Worm (Caenorhabditis elegans) whole organism, late embryonic: ENCODE results near the gene F54H12.8.

Experiments
- C08G9.2 ChIP-seq: sonication (generic microtip); optimal IDR thresholded peaks from 2 replicates; lab custom pipeline; 2016; ENCODE audit warnings: mild to moderate bottlenecking, missing genetic modification characterization, moderate library complexity, missing compliant biosample characterization
- T23F11.4 ChIP-seq: fragments of 200-800 bp; sonication (Bioruptor generic); optimal IDR thresholded peaks from 2 replicates; lab custom pipeline; 2018; ENCODE audit warnings: mild to moderate bottlenecking, missing genetic modification characterization, missing compliant biosample characterization
- ceh-14 ChIP-seq: sonication (generic microtip); optimal IDR thresholded peaks from 2 replicates; lab custom pipeline; 2016; ENCODE audit warnings: missing genotype, missing genetic modification characterization, missing compliant biosample characterization
- ceh-18 ChIP-seq: sonication (generic microtip); optimal IDR thresholded peaks from 2 replicates; lab custom pipeline; 2016; ENCODE audit warnings: missing genetic modification characterization, missing compliant biosample characterization
- ceh-2 ChIP-seq: sonication (generic microtip); optimal IDR thresholded peaks from 2 replicates; lab custom pipeline; 2016; ENCODE audit warnings: missing genotype, missing genetic modification characterization, missing compliant biosample characterization
- ceh-24 ChIP-seq: sonication (generic microtip); optimal IDR thresholded peaks from 2 replicates; lab custom pipeline; 2016; ENCODE audit warnings: mild to moderate bottlenecking, missing genetic modification characterization, missing compliant biosample characterization
- ceh-30 ChIP-seq: fragments of 150-350 bp; optimal IDR thresholded peaks from 2 replicates; lab custom pipeline; 2014; ENCODE audit warnings: missing biosample characterization, missing genetic modification characterization
- ceh-31 ChIP-seq: sonication (generic microtip); optimal IDR thresholded peaks from 2 replicates; lab custom pipeline; 2016; ENCODE audit warnings: missing genetic modification characterization, missing compliant biosample characterization
- ceh-34 ChIP-seq: sonication (generic microtip); optimal IDR thresholded peaks from 2 replicates; lab custom pipeline; 2016; ENCODE audit warnings: mild to moderate bottlenecking, missing genetic modification characterization, missing compliant biosample characterization
- ceh-45 ChIP-seq: fragments of 200-800 bp; sonication (Bioruptor generic); IDR thresholded peaks from 2 replicates; pipeline ENCODE4 v1.3.6; 2022; ENCODE audit warnings: missing genetic modification reagents, missing genetic modification characterization, missing compliant biosample characterization
- ceh-9 ChIP-seq: sonication (generic microtip); optimal IDR thresholded peaks from 2 replicates; lab custom pipeline; 2016; ENCODE audit warnings: mild to moderate bottlenecking, missing genetic modification characterization, inconsistent platforms, missing compliant biosample characterization
- che-1 ChIP-seq: sonication (generic microtip); optimal IDR thresholded peaks from 2 replicates; lab custom pipeline; 2016; ENCODE audit warnings: mild to moderate bottlenecking, missing genetic modification characterization, missing compliant biosample characterization
- dmd-4 ChIP-seq: sonication (generic microtip); optimal IDR thresholded peaks from 2 replicates; lab custom pipeline; 2016; ENCODE audit warnings: borderline replicate concordance, missing genetic modification characterization, missing compliant biosample characterization
- dve-1 ChIP-seq: sonication (generic microtip); optimal IDR thresholded peaks from 2 replicates; lab custom pipeline; 2017; ENCODE audit warnings: antibody characterized with exemption, mild to moderate bottlenecking, missing genetic modification characterization, missing compliant biosample characterization
- elt-2 ChIP-seq: sonication (generic microtip); optimal IDR thresholded peaks from 2 replicates; lab custom pipeline; 2016; ENCODE audit warnings: missing genetic modification reagents, missing genetic modification characterization, missing compliant biosample characterization
- hlh-15 ChIP-seq: sonication (generic microtip); optimal IDR thresholded peaks from 2 replicates; lab custom pipeline; 2016; ENCODE audit warnings: missing genetic modification characterization, missing compliant biosample characterization
- hlh-30 ChIP-seq: sonication (generic microtip); optimal IDR thresholded peaks from 2 replicates; lab custom pipeline; 2017; ENCODE audit warnings: antibody characterized with exemption, missing genetic modification characterization, missing compliant biosample characterization; ENCODE audit not compliant: insufficient read depth
- lim-6 ChIP-seq: sonication (generic microtip); optimal IDR thresholded peaks from 2 replicates; lab custom pipeline; 2016; ENCODE audit warnings: missing genetic modification characterization, missing compliant biosample characterization
- lin-11 ChIP-seq: fragments of 200-800 bp; sonication (Bioruptor generic); optimal IDR thresholded peaks from 2 replicates; lab custom pipeline; 2018; ENCODE audit warnings: mild to moderate bottlenecking, missing genetic modification characterization, missing compliant biosample characterization
- madf-2 ChIP-seq: sonication (generic microtip); optimal IDR thresholded peaks from 2 replicates; lab custom pipeline; 2017; ENCODE audit warnings: missing genetic modification characterization, missing compliant biosample characterization
- nfya-1 ChIP-seq: sonication (generic microtip); optimal IDR thresholded peaks from 2 replicates; lab custom pipeline; 2017; ENCODE audit warnings: missing genetic modification characterization, mild to moderate bottlenecking, missing compliant biosample characterization, antibody characterized with exemption, moderate library complexity
- nhr-232 ChIP-seq: sonication (generic microtip); optimal IDR thresholded peaks from 2 replicates; lab custom pipeline; 2016; ENCODE audit warnings: missing genetic modification characterization, missing compliant biosample characterization
- odd-2 ChIP-seq: sonication (generic microtip); optimal IDR thresholded peaks from 2 replicates; lab custom pipeline; 2017; ENCODE audit warnings: antibody characterized with exemption, mild to moderate bottlenecking, missing genetic modification characterization, missing compliant biosample characterization
- pax-1 ChIP-seq: fragments of 150-350 bp; optimal IDR thresholded peaks from 2 replicates; lab custom pipeline; 2014; ENCODE audit warnings: missing biosample characterization, missing genetic modification characterization
- pqm-1 ChIP-seq: sonication (generic microtip); optimal IDR thresholded peaks from 2 replicates; lab custom pipeline; 2016; ENCODE audit warnings: missing genetic modification characterization, missing compliant biosample characterization
- ref-2 ChIP-seq: sonication (generic microtip); optimal IDR thresholded peaks from 2 replicates; lab custom pipeline; 2016; ENCODE audit warnings: missing genetic modification characterization, missing compliant biosample characterization
- rnt-1 ChIP-seq: sonication (generic microtip); optimal IDR thresholded peaks from 2 replicates; lab custom pipeline; 2016; ENCODE audit warnings: missing genetic modification characterization, missing compliant biosample characterization
- syd-9 ChIP-seq: sonication (generic microtip); optimal IDR thresholded peaks from 2 replicates; lab custom pipeline; 2016; ENCODE audit warnings: mild to moderate bottlenecking, missing genetic modification characterization, moderate library complexity, missing compliant biosample characterization
- tbx-7 ChIP-seq: sonication (generic microtip); optimal IDR thresholded peaks from 2 replicates; lab custom pipeline; 2016; ENCODE audit warnings: missing genotype, missing genetic modification characterization, missing compliant biosample characterization
- unc-86 ChIP-seq: sonication (generic microtip); optimal IDR thresholded peaks from 2 replicates; lab custom pipeline; 2016; ENCODE audit warnings: missing genetic modification characterization, missing compliant biosample characterization
- zip-5 ChIP-seq: sonication (generic microtip); optimal IDR thresholded peaks from 2 replicates; lab custom pipeline; 2016; ENCODE audit warnings: missing genetic modification characterization, missing compliant biosample characterization
- ztf-16 ChIP-seq: sonication (generic microtip); optimal IDR thresholded peaks from 2 replicates; lab custom pipeline; 2017; ENCODE audit warnings: missing genetic modification characterization, missing compliant biosample characterization

Gene F54H12.8

ce11 chrIII:7940819-7941218 lies 28.2 kb downstream of the F54H12.8 start, which contains the start of gene C29E4.12:
TSS of gene C29E4.12 (plus strand) at chrIII:7941151.
- peak; percentile 56 for TF ChIP-seq nfya-1
- TF ChIP-seq pqm-1 (tag; lab: Kevin White, UChicago) = no peak
- TF ChIP-seq, all 69 proteins: peak for 1

- TF ChIP-seq ceh-45 (GFP tag; lab: Robert Waterston, UW) (no peak), dve-1 (tag; lab: Kevin White, UChicago) (no peak)
Measured at ce11 chrIII:7937548-7937947, 31.5 kb downstream of the F54H12.8 start, which contains the start of gene C29E4.10. TSS of gene C29E4.10 (plus strand) at chrIII:7937848.

ce11 chrIII:7933235-7933634 lies 35.8 kb downstream of the F54H12.8 start, which contains the start of gene ran-2:
TSS of gene ran-2 (plus strand) at chrIII:7933535.
- TF ChIP-seq hlh-30 (tag; lab: Kevin White, UChicago) (no peak), elt-2 (tag; lab: Kevin White, UChicago) (no peak), ceh-31 (tag; lab: Kevin White, UChicago) (no peak), tbx-7 (no peak), dmd-4 (tag; lab: Kevin White, UChicago) (no peak), ref-2 (no peak), ceh-9 (tag; lab: Kevin White, UChicago) (no peak), lin-11 (tag; lab: Kevin White, UChicago) (no peak), pax-1 (tag; lab: Kevin White, UChicago) (no peak), syd-9 (tag; lab: Kevin White, UChicago) (no peak), zip-5 (tag; lab: Kevin White, UChicago) (no peak), ceh-34 (tag; lab: Kevin White, UChicago) (no peak), nhr-232 (tag; lab: Kevin White, UChicago) (no peak), ceh-2 (tag; lab: Kevin White, UChicago) (no peak), madf-2 (tag; lab: Kevin White, UChicago) (no peak), ztf-16 (tag; lab: Kevin White, UChicago) (no peak), ceh-30 (tag; lab: Kevin White, UChicago) (no peak), lim-6 (tag; lab: Kevin White, UChicago) (no peak), C08G9.2 (tag; lab: Kevin White, UChicago) (no peak), T23F11.4 (no peak)

- TF ChIP-seq nfya-1 (peak; percentile 20), ceh-45 (GFP tag; lab: Robert Waterston, UW) (no peak)
- TF ChIP-seq, all 69 proteins: peak for 1
Measured at ce11 chrIII:7928549-7929129, 40.4 kb downstream of the F54H12.8 start, which contains the start of the genes C29E4.13 and npp-15. TSS of gene C29E4.13 (minus strand) at chrIII:7928717. TSS of gene npp-15 (plus strand) at chrIII:7929043.

ce11 chrIII:7925968-7926367 lies 43.1 kb downstream of the F54H12.8 start:
- TF ChIP-seq ceh-2 (tag; lab: Kevin White, UChicago) (peak; percentile 11), ceh-24 (tag; lab: Kevin White, UChicago) (no peak), ceh-18 (no peak)
- TF ChIP-seq, all 69 proteins: peak for 1

- no peak for TF ChIP-seq elt-2 (tag; lab: Kevin White, UChicago)
- TF ChIP-seq hlh-15 (tag; lab: Kevin White, UChicago) = no peak
- no peak for TF ChIP-seq odd-2 (tag; lab: Kevin White, UChicago)
- no peak for TF ChIP-seq rnt-1 (tag; lab: Kevin White, UChicago)
- TF ChIP-seq che-1 = no peak
- TF ChIP-seq dmd-4 (tag; lab: Kevin White, UChicago) = no peak
- TF ChIP-seq ceh-14 (tag; lab: Kevin White, UChicago) = no peak
- no peak for TF ChIP-seq unc-86 (tag; lab: Kevin White, UChicago)
Measured at ce11 chrIII:7924821-7925220, 44.2 kb downstream of the F54H12.8 start, which contains the start of gene tag-250. TSS of gene tag-250 (minus strand) at chrIII:7924921.
